Fruit fly (Drosophila melanogaster): ENCODE data around the gene CG17147.

The CG17147 gene

dm6 chr3L:20241987-20242982, 18.6 kb downstream of the CG17147 start (continued):
- TF ChIP-seq tap (tag; optimal IDR thresholded peaks at IDR 0.05) (no peak), CG8765 (GFP tag; IDR thresholded peaks at IDR 0.05) (peak; percentile 47; the same call in 1 of the 2 replicates), gem (tag; optimal IDR thresholded peaks at IDR 0.05) (peak; percentile 77), sna (GFP tag; IDR thresholded peaks at IDR 0.05; ENCODE audit: partially characterized antibody) (peak; percentile 13; the same call in 1 of the 2 replicates), Lim3 (GFP tag; IDR thresholded peaks at IDR 0.05) (no peak), grau (tag; optimal IDR thresholded peaks at IDR 0.05) (peak; percentile 71), tio (GFP tag; optimal IDR thresholded peaks at IDR 0.05) (peak; percentile 29), nerfin-1 (tag; optimal IDR thresholded peaks at IDR 0.05) (peak; percentile 65), sim (GFP tag; IDR thresholded peaks at IDR 0.05) (0 out of 2 replicates have a peak, but pooled peaks have one; percentile 7), CG11696 (GFP tag; IDR thresholded peaks at IDR 0.05) (0 out of 2 replicates have a peak, but pooled peaks have one; percentile 40), chinmo (GFP tag; IDR thresholded peaks at IDR 0.05; ENCODE audit: partially characterized antibody) (no peak), h (optimal IDR thresholded peaks at IDR 0.05) (no peak), Oaz (GFP tag; IDR thresholded peaks at IDR 0.05) (peak; percentile 30; the same call in 1 of the 2 replicates), CG7271 (tag; optimal IDR thresholded peaks at IDR 0.05) (no peak), NFAT (GFP tag; IDR thresholded peaks at IDR 0.05) (peak; percentile 66), Side (GFP tag; optimal IDR thresholded peaks at IDR 0.05) (no peak), Hmx (GFP tag; optimal IDR thresholded peaks at IDR 0.05) (no peak), CG18476 (GFP tag; optimal IDR thresholded peaks at IDR 0.05) (peak; percentile 18), vvl (GFP tag; IDR thresholded peaks at IDR 0.05) (peak; percentile 50; the same call in 1 of the 2 replicates), CG14860 (GFP tag; IDR thresholded peaks at IDR 0.05; ENCODE audit: partially characterized antibody) (peak; percentile 58; the same call in 2 of the 3 replicates), CG30431 (GFP tag; optimal IDR thresholded peaks at IDR 0.05) (no peak), disco-r (GFP tag; optimal IDR thresholded peaks at IDR 0.05) (no peak), fd64A (GFP tag; optimal IDR thresholded peaks at IDR 0.05) (no peak), Ada2b (GFP tag; IDR thresholded peaks at IDR 0.05) (peak; percentile 41; the same call in 1 of the 2 replicates), Hmr (GFP tag; optimal IDR thresholded peaks at IDR 0.05) (peak; percentile 61), br (optimal IDR thresholded peaks at IDR 0.05) (no peak), az2 (GFP tag; optimal IDR thresholded peaks at IDR 0.05) (peak; percentile 27), Jarid2 (GFP tag; optimal IDR thresholded peaks at IDR 0.05) (no peak), abd-A (tag; optimal IDR thresholded peaks at IDR 0.05) (no peak), seq (GFP tag; IDR thresholded peaks at IDR 0.05) (no peak), CG2199 (GFP tag; IDR thresholded peaks at IDR 0.05) (no peak), E2f2 (GFP tag; IDR thresholded peaks at IDR 0.05) (peak; percentile 39; the same call in 1 of the 2 replicates), HLH54F (GFP tag; optimal IDR thresholded peaks at IDR 0.05) (no peak), ewg (GFP tag; optimal IDR thresholded peaks at IDR 0.05) (peak; percentile 25), sd (tag; optimal IDR thresholded peaks at IDR 0.05) (no peak), Dek (tag; optimal IDR thresholded peaks at IDR 0.05) (peak; percentile 51), CG8290 (GFP tag; optimal IDR thresholded peaks at IDR 0.05) (no peak), CG8290 (tag; optimal IDR thresholded peaks at IDR 0.05) (peak in 1 of 2 experiments; percentile 48), gsb (GFP tag; IDR thresholded peaks at IDR 0.05) (0 out of 2 replicates have a peak, but pooled peaks have one; percentile 5), dimm (GFP tag; IDR thresholded peaks at IDR 0.05) (no peak), CG17802 (tag; optimal IDR thresholded peaks at IDR 0.05) (no peak), eyg (GFP tag; optimal IDR thresholded peaks at IDR 0.05) (no peak), CG10565 (GFP tag; optimal IDR thresholded peaks at IDR 0.05) (no peak), Dip2 (GFP tag; IDR thresholded peaks at IDR 0.05) (no peak), Scr (GFP tag; IDR thresholded peaks at IDR 0.05; ENCODE audit: partially characterized antibody) (peak; percentile 75), tgo (GFP tag; IDR thresholded peaks at IDR 0.05) (no peak; the same call in 1 of the 3 replicates), chif (GFP tag; optimal IDR thresholded peaks at IDR 0.05) (no peak), E2f1 (GFP tag; IDR thresholded peaks at IDR 0.05) (peak; percentile 20; the same call in 1 of the 2 replicates), CG8478 (optimal IDR thresholded peaks at IDR 0.05) (no peak)

Data from whole organism, embryonic.